Worm (Caenorhabditis elegans) whole organism, mixed stage, embryonic: ENCODE results near the gene Y62H9A.16.
A peak's percentile ranks its signal among the peaks of the same experiment; 100 is the strongest.
"Not testable (repeated sequence)": the region's sequence is repeated elsewhere in the genome, so short reads cannot be mapped to it uniquely, and the experiment has no call there.

Experiments
- M03D4.4 ChIP-seq: sonication (generic microtip); optimal IDR thresholded peaks from 2 replicates; lab custom pipeline; 2017; ENCODE audit warnings: mild to moderate bottlenecking, missing genetic modification characterization, missing compliant biosample characterization
- bed-3 ChIP-seq: fragments of 200-800 bp; sonication (Bioruptor generic); optimal IDR thresholded peaks from 3 replicates; lab custom pipeline; 2018; ENCODE audit warnings: mild to moderate bottlenecking, missing genetic modification characterization, moderate library complexity, missing compliant biosample characterization
- blmp-1 ChIP-seq: fragments of 150-350 bp; optimal IDR thresholded peaks from 2 replicates; lab custom pipeline; 2014; ENCODE audit warnings: missing biosample characterization, missing genetic modification characterization
- ceh-39 ChIP-seq: fragments of 150-350 bp; optimal IDR thresholded peaks from 2 replicates; lab custom pipeline; 2014; ENCODE audit warnings: missing biosample characterization, missing genetic modification characterization
- ceh-43 ChIP-seq: fragments of 200-800 bp; sonication (Bioruptor generic); optimal IDR thresholded peaks from 2 replicates; lab custom pipeline; 2018; ENCODE audit warnings: mild to moderate bottlenecking, missing genetic modification characterization, moderate library complexity, missing compliant biosample characterization
- ceh-83 ChIP-seq: fragments of 200-800 bp; sonication (Bioruptor generic); optimal IDR thresholded peaks from 2 replicates; lab custom pipeline; 2018; ENCODE audit warnings: mild to moderate bottlenecking, missing genetic modification characterization, missing compliant biosample characterization
- ces-1 ChIP-seq: fragments of 150-350 bp; optimal IDR thresholded peaks from 2 replicates; lab custom pipeline; 2014; ENCODE audit warnings: missing biosample characterization, missing genetic modification reagents, missing genetic modification characterization
- cnd-1 ChIP-seq: fragments of 200-800 bp; sonication (Bioruptor generic); optimal IDR thresholded peaks from 2 replicates; lab custom pipeline; 2018; ENCODE audit warnings: mild to moderate bottlenecking, missing genetic modification characterization, missing compliant biosample characterization
- drap-1 ChIP-seq: fragments of 200-800 bp; sonication (Bioruptor generic); optimal IDR thresholded peaks from 3 replicates; lab custom pipeline; 2018; ENCODE audit warnings: mild to moderate bottlenecking, missing genetic modification characterization, missing compliant biosample characterization
- elt-1 ChIP-seq: sonication (generic microtip); optimal IDR thresholded peaks from 2 replicates; lab custom pipeline; 2017; ENCODE audit warnings: missing genetic modification characterization, mild to moderate bottlenecking, missing compliant biosample characterization, antibody characterized with exemption, moderate library complexity, borderline replicate concordance; ENCODE audit not compliant: insufficient read depth
- elt-3 ChIP-seq: fragments of 150-350 bp; optimal IDR thresholded peaks from 2 replicates; lab custom pipeline; 2014; ENCODE audit warnings: missing biosample characterization, missing genetic modification characterization
- flh-1 ChIP-seq: fragments of 200-800 bp; sonication (Bioruptor generic); optimal IDR thresholded peaks from 2 replicates; lab custom pipeline; 2018; ENCODE audit warnings: mild to moderate bottlenecking, missing genetic modification characterization, moderate library complexity, missing compliant biosample characterization
- hlh-1 ChIP-seq: fragments of 150-350 bp; optimal IDR thresholded peaks from 2 replicates; lab custom pipeline; 2014; ENCODE audit warnings: missing biosample characterization, missing genetic modification reagents, missing genetic modification characterization
- lin-32 ChIP-seq: fragments of 200-800 bp; sonication (Bioruptor generic); optimal IDR thresholded peaks from 2 replicates; lab custom pipeline; 2018; ENCODE audit warnings: mild to moderate bottlenecking, missing genetic modification characterization, missing compliant biosample characterization
- mep-1 ChIP-seq: fragments of 150-350 bp; optimal IDR thresholded peaks from 2 replicates; lab custom pipeline; 2017; ENCODE audit warnings: missing biosample characterization, missing genetic modification reagents, missing genetic modification characterization, inconsistent platforms
- mls-2 ChIP-seq: sonication (generic microtip); optimal IDR thresholded peaks from 2 replicates; lab custom pipeline; 2016; ENCODE audit warnings: mild to moderate bottlenecking, missing genetic modification characterization, moderate library complexity, missing compliant biosample characterization
- nhr-2 ChIP-seq: fragments of 150-350 bp; optimal IDR thresholded peaks from 2 replicates; lab custom pipeline; 2014; ENCODE audit warnings: missing biosample characterization, missing genetic modification characterization
- nhr-28 ChIP-seq: fragments of 150-350 bp; optimal IDR thresholded peaks from 2 replicates; lab custom pipeline; 2014; ENCODE audit warnings: missing biosample characterization, missing genetic modification characterization
- nhr-76 ChIP-seq: sonication (generic microtip); optimal IDR thresholded peaks from 2 replicates; lab custom pipeline; 2017; ENCODE audit warnings: missing biosample characterization, missing genetic modification characterization
- pha-4 ChIP-seq: fragments of 150-350 bp; optimal IDR thresholded peaks from 2 replicates; lab custom pipeline; 2018; ENCODE audit warnings: missing biosample characterization, missing genetic modification reagents, missing genetic modification characterization
- sem-2 ChIP-seq: fragments of 200-800 bp; sonication (Bioruptor generic); optimal IDR thresholded peaks from 2 replicates; lab custom pipeline; 2018; ENCODE audit warnings: mild to moderate bottlenecking, missing genetic modification characterization, missing compliant biosample characterization
- snpc-4 ChIP-seq: fragments of 150-350 bp; optimal IDR thresholded peaks from 2 replicates; lab custom pipeline; 2014; ENCODE audit warnings: missing biosample characterization, missing genetic modification characterization
- sptf-1 ChIP-seq: sonication (generic microtip); optimal IDR thresholded peaks from 2 replicates; lab custom pipeline; 2017; ENCODE audit warnings: mild to moderate bottlenecking, missing genetic modification characterization, moderate library complexity, missing compliant biosample characterization
- tbx-8 ChIP-seq: fragments of 200-800 bp; sonication (Bioruptor generic); optimal IDR thresholded peaks from 2 replicates; lab custom pipeline; 2018; ENCODE audit warnings: mild to moderate bottlenecking, missing genetic modification characterization, moderate library complexity, missing compliant biosample characterization
- unc-39 ChIP-seq: fragments of 150-350 bp; optimal IDR thresholded peaks from 2 replicates; lab custom pipeline; 2014; ENCODE audit warnings: missing biosample characterization, missing genetic modification characterization
- unc-62 ChIP-seq: fragments of 150-350 bp; optimal IDR thresholded peaks from 2 replicates; lab custom pipeline; 2014; ENCODE audit warnings: missing biosample characterization, missing genetic modification reagents, missing genetic modification characterization
- ztf-11 ChIP-seq: fragments of 150-350 bp; optimal IDR thresholded peaks from 2 replicates; lab custom pipeline; 2014; ENCODE audit warnings: missing biosample characterization, missing genetic modification characterization

Gene Y62H9A.16

DNA sequence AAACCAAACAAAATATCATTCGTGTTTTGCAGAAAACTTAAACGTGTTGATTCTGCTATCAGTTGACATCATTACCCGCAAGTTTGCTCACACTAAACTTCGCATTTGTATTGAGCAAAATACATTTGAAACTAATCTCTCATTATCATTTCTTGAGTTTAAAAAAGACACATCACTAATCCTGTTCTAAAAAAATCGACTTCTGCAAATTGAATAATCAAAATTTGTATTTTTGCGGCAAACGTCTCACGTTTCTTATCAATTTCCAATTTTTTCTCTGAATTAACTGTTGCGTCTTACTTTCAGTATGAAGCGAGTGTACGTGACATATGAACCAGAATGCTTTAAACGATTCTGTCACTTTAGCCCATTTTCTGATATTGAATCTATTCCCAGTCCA is 41.7 kb downstream of the Y62H9A.16 start, which contains the start of gene C49F5.8:
C49F5.8 (plus strand) TSS at position 301 of the 400 bp plus-strand sequence.
- TF ChIP-seq elt-1 (tag; lab: Kevin White, UChicago) = no peak
- TF ChIP-seq, all 35 proteins: peak for 0

DNA sequence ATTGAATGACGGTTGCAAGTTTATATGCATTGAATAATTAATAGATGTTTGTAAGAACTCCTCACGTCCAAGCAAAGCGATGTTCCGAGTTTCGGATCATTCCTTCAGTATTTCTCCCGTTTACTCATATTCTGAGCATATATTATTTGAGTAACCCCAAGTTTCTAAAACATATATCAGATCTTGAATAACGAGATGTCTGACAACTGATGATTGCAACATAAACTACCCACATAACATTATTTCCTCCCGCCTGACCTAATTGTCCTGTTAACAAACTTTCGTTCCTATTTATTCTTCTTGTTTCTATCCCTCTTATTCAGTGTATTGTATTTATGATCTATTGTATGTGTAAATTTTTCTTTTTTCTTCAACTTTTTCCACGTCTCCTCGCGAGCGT is 43.0 kb downstream of the Y62H9A.16 start, which contains the start of gene C49F5.13:
C49F5.13 (plus strand) TSS at position 301 of the 400 bp plus-strand sequence.
- not testable (repeated sequence) for TF ChIP-seq hlh-1; elt-3 (tag; lab: Kevin White, UChicago); tbx-8 (GFP tag; lab: Kevin White, UChicago)

DNA sequence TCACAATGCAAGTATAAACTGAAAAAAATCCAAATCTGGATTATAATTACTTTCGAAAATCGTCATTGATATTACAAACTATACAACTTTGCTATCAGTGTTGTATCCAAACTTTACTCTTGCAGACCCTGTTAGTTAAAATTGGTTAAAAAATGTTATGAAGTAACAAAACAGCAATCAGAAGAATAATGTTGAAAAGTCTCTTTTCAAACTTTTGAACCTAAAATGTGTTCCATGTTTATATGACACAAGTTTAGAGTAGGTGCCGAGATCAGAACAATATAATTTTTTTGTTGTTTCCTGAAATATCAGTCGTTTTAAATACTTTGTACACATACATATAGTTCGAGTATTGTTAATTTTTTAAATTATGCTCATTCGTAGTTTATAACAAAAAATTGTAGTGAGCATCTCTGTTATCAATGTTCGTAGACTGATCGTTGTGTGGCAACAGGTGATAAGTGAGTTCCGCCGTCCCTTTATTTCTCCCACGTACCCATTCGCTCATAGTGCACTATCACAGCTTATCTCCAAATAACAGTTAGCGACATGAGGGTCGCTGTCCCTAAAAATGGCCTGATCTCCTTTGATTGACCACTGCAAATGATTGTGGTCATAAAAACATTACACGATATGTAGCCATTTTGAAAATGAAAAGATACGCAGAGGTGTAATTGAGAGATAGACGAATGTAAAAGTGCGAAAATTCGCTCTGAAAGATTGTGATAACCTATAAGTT is 44.1 kb downstream of the Y62H9A.16 start:
- TF ChIP-seq mep-1 (tag; lab: Kevin White, UChicago) = no peak
- TF ChIP-seq sem-2 (GFP tag; lab: Kevin White, UChicago) = no peak
- no peak for TF ChIP-seq unc-39 (tag; lab: Kevin White, UChicago)
- TF ChIP-seq ztf-11 = no peak
- TF ChIP-seq pha-4 (tag; lab: Kevin White, UChicago) = no peak
- no peak for TF ChIP-seq ceh-39 (tag; lab: Kevin White, UChicago)
- TF ChIP-seq, all 35 proteins: peak for 0

DNA sequence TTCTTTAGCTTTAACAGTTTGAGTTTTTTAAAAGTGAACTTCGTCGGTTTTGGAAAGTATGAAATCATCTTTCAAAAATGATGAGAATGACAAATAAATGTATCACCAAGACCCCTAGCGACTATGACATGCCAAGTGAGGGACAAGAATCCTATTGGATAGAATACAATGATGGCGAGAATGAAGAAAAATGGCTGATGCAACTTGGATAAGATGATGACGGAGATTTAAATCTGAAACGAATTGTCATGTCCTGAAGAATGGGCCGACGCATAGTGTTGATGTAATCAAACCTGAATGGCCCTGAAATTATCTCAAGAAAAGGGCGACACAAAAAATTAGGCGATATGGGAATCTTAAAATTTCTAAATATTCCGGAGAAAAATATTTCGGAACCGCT is 45.6 kb downstream of the Y62H9A.16 start:
- TF ChIP-seq hlh-1 = no peak
- TF ChIP-seq unc-62 (GFP tag; lab: Kevin White, UChicago) = peak; percentile 21
- TF ChIP-seq elt-1 (tag; lab: Kevin White, UChicago) = peak; percentile 91

DNA sequence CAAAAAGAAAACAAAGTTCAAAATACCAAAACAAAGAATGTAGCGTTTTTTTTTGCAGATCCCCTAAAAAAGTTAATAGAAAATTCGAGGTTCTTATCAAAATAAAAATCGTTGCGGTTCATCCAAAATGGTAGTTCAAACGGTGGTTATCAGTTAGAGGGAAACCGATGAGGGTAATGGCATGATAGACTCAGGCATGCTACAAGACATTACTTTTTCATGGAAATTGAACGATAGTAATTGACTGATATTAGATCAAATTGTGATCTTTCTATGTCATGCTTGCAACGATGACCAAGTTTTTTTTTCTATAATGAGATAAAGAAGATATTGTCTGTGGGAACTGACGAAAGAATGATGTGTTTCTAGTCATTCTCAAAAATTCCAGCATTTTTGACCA is 46.5 kb downstream of the Y62H9A.16 start:
- TF ChIP-seq nhr-2 (tag; lab: Kevin White, UChicago) (no peak), unc-39 (tag; lab: Kevin White, UChicago) (no peak), lin-32 (GFP tag; lab: Kevin White, UChicago) (no peak), drap-1 (GFP tag; lab: Kevin White, UChicago) (no peak), elt-1 (tag; lab: Kevin White, UChicago) (no peak), flh-1 (GFP tag; lab: Kevin White, UChicago) (no peak), unc-62 (GFP tag; lab: Kevin White, UChicago) (no peak), snpc-4 (no peak), bed-3 (GFP tag; lab: Kevin White, UChicago) (no peak), pha-4 (tag; lab: Kevin White, UChicago) (no peak), cnd-1 (tag; lab: Kevin White, UChicago) (no peak), ceh-83 (GFP tag; lab: Kevin White, UChicago) (no peak), hlh-1 (no peak)
- TF ChIP-seq, all 35 proteins: peak for 0

DNA sequence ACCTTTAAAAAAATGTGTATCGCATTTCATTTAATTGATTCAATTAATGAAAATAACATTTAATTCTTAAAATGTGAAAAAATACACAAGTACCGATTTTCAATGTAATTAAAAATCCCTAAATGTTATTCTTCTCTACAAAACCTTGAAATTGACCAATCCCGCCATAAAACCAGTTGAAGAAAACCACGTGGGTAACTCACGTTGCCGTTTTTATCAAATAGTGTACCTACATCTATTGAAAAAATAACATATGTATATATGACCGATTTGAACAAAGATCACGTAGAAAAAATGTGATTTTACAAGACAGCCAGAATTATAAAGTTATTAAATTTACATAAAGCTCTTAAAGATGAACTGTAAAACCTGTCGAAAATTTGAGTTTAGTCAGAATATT is 47.1 kb downstream of the Y62H9A.16 start:
- no peak for TF ChIP-seq ztf-11
- TF ChIP-seq drap-1 (GFP tag; lab: Kevin White, UChicago) = no peak
- no peak for TF ChIP-seq tbx-8 (GFP tag; lab: Kevin White, UChicago)
- TF ChIP-seq nhr-28 (tag; lab: Kevin White, UChicago) = no peak
- no peak for TF ChIP-seq sem-2 (GFP tag; lab: Kevin White, UChicago)
- TF ChIP-seq ceh-43 = no peak
- TF ChIP-seq nhr-76 (tag; lab: Kevin White, UChicago) = no peak
- no peak for TF ChIP-seq sptf-1 (tag; lab: Kevin White, UChicago)
- TF ChIP-seq M03D4.4 (tag; lab: Kevin White, UChicago) = no peak
- TF ChIP-seq ces-1 (GFP tag; lab: Kevin White, UChicago) = no peak
- TF ChIP-seq blmp-1 (tag; lab: Kevin White, UChicago) = no peak
- TF ChIP-seq unc-62 (GFP tag; lab: Kevin White, UChicago) = no peak
- no peak for TF ChIP-seq unc-39 (tag; lab: Kevin White, UChicago)
- no peak for TF ChIP-seq mls-2 (tag; lab: Kevin White, UChicago)
- TF ChIP-seq lin-32 (GFP tag; lab: Kevin White, UChicago) = no peak
- TF ChIP-seq elt-3 (tag; lab: Kevin White, UChicago) = no peak
